Worm (Caenorhabditis elegans) whole organism, late embryonic: ENCODE measurements around the gene cgt-2.
"Not testable (repeated sequence)": the region's sequence is repeated elsewhere in the genome, so short reads cannot be mapped to it uniquely, and the experiment has no call there.

Source experiments
- C38D4.7 ChIP-seq: fragments of 200-800 bp; sonication (Bioruptor generic); optimal IDR thresholded peaks from 2 replicates; lab custom pipeline; 2018; ENCODE audit warnings: mild to moderate bottlenecking, missing genetic modification characterization, moderate library complexity, missing compliant biosample characterization
- F13H6.1 ChIP-seq: sonication (generic microtip); optimal IDR thresholded peaks from 2 replicates; lab custom pipeline; 2016; ENCODE audit warnings: missing genetic modification characterization, missing compliant biosample characterization
- K09A11.1 ChIP-seq: sonication (generic microtip); optimal IDR thresholded peaks from 2 replicates; lab custom pipeline; 2017; ENCODE audit warnings: antibody characterized with exemption, mild to moderate bottlenecking, missing genetic modification characterization, missing compliant biosample characterization; ENCODE audit not compliant: insufficient read depth
- Y22D7AL.16 ChIP-seq: sonication (generic microtip); optimal IDR thresholded peaks from 2 replicates; lab custom pipeline; 2016; ENCODE audit warnings: missing genetic modification characterization, missing compliant biosample characterization
- ama-1 ChIP-seq: fragments of 150-350 bp; optimal IDR thresholded peaks from 2 replicates; lab custom pipeline; 2014
- ceh-14 ChIP-seq: sonication (generic microtip); optimal IDR thresholded peaks from 2 replicates; lab custom pipeline; 2016; ENCODE audit warnings: missing genotype, missing genetic modification characterization, missing compliant biosample characterization
- ceh-18 ChIP-seq: sonication (generic microtip); optimal IDR thresholded peaks from 2 replicates; lab custom pipeline; 2016; ENCODE audit warnings: missing genetic modification characterization, missing compliant biosample characterization
- ceh-19 ChIP-seq: fragments of 200-800 bp; sonication (Bioruptor generic); optimal IDR thresholded peaks from 2 replicates; lab custom pipeline; 2018; ENCODE audit warnings: mild to moderate bottlenecking, missing genetic modification characterization, missing compliant biosample characterization
- ceh-24 ChIP-seq: sonication (generic microtip); optimal IDR thresholded peaks from 2 replicates; lab custom pipeline; 2016; ENCODE audit warnings: mild to moderate bottlenecking, missing genetic modification characterization, missing compliant biosample characterization
- ceh-30 ChIP-seq: fragments of 150-350 bp; optimal IDR thresholded peaks from 2 replicates; lab custom pipeline; 2014; ENCODE audit warnings: missing biosample characterization, missing genetic modification characterization
- ceh-31 ChIP-seq: sonication (generic microtip); optimal IDR thresholded peaks from 2 replicates; lab custom pipeline; 2016; ENCODE audit warnings: missing genetic modification characterization, missing compliant biosample characterization
- ceh-34 ChIP-seq: sonication (generic microtip); optimal IDR thresholded peaks from 2 replicates; lab custom pipeline; 2016; ENCODE audit warnings: mild to moderate bottlenecking, missing genetic modification characterization, missing compliant biosample characterization
- dve-1 ChIP-seq: sonication (generic microtip); optimal IDR thresholded peaks from 2 replicates; lab custom pipeline; 2017; ENCODE audit warnings: antibody characterized with exemption, mild to moderate bottlenecking, missing genetic modification characterization, missing compliant biosample characterization
- eyg-1 ChIP-seq: sonication (generic microtip); optimal IDR thresholded peaks from 2 replicates; lab custom pipeline; 2016; ENCODE audit warnings: missing genotype, missing genetic modification characterization, missing compliant biosample characterization
- fax-1 ChIP-seq: sonication (generic microtip); optimal IDR thresholded peaks from 2 replicates; lab custom pipeline; 2016; ENCODE audit warnings: missing genotype, missing genetic modification characterization, missing compliant biosample characterization
- fkh-10 ChIP-seq: fragments of 150-350 bp; optimal IDR thresholded peaks from 2 replicates; lab custom pipeline; 2014; ENCODE audit warnings: missing biosample characterization, missing genetic modification reagents, missing genetic modification characterization
- fkh-6 ChIP-seq: sonication (generic microtip); optimal IDR thresholded peaks from 2 replicates; lab custom pipeline; 2016; ENCODE audit warnings: missing genetic modification characterization, missing compliant biosample characterization
- gmeb-2 ChIP-seq: sonication (generic microtip); optimal IDR thresholded peaks from 2 replicates; lab custom pipeline; 2016; ENCODE audit warnings: missing genetic modification characterization, inconsistent platforms, missing compliant biosample characterization
- hlh-30 ChIP-seq: sonication (generic microtip); optimal IDR thresholded peaks from 2 replicates; lab custom pipeline; 2017; ENCODE audit warnings: antibody characterized with exemption, missing genetic modification characterization, missing compliant biosample characterization; ENCODE audit not compliant: insufficient read depth
- hlh-6 ChIP-seq: sonication (generic microtip); optimal IDR thresholded peaks from 2 replicates; lab custom pipeline; 2016; ENCODE audit warnings: missing genotype, missing genetic modification characterization, missing compliant biosample characterization
- hlh-8 ChIP-seq: sonication (generic microtip); optimal IDR thresholded peaks from 2 replicates; lab custom pipeline; 2016; ENCODE audit warnings: missing genotype, missing genetic modification characterization, missing compliant biosample characterization
- lin-11 ChIP-seq: fragments of 200-800 bp; sonication (Bioruptor generic); optimal IDR thresholded peaks from 2 replicates; lab custom pipeline; 2018; ENCODE audit warnings: mild to moderate bottlenecking, missing genetic modification characterization, missing compliant biosample characterization
- mec-3 ChIP-seq: sonication (generic microtip); optimal IDR thresholded peaks from 2 replicates; lab custom pipeline; 2016; ENCODE audit warnings: borderline replicate concordance, missing genetic modification characterization, missing compliant biosample characterization
- nfya-1 ChIP-seq: sonication (generic microtip); optimal IDR thresholded peaks from 2 replicates; lab custom pipeline; 2017; ENCODE audit warnings: missing genetic modification characterization, mild to moderate bottlenecking, missing compliant biosample characterization, antibody characterized with exemption, moderate library complexity
- nhr-232 ChIP-seq: sonication (generic microtip); optimal IDR thresholded peaks from 2 replicates; lab custom pipeline; 2016; ENCODE audit warnings: missing genetic modification characterization, missing compliant biosample characterization
- pat-9 ChIP-seq: fragments of 200-800 bp; sonication (Bioruptor generic); optimal IDR thresholded peaks from 2 replicates; lab custom pipeline; 2018; ENCODE audit warnings: mild to moderate bottlenecking, missing genetic modification characterization, moderate library complexity, missing compliant biosample characterization
- pha-2 ChIP-seq: sonication (generic microtip); optimal IDR thresholded peaks from 2 replicates; lab custom pipeline; 2017; ENCODE audit warnings: mild to moderate bottlenecking, missing genetic modification characterization, missing compliant biosample characterization
- ref-2 ChIP-seq: sonication (generic microtip); optimal IDR thresholded peaks from 2 replicates; lab custom pipeline; 2016; ENCODE audit warnings: missing genetic modification characterization, missing compliant biosample characterization
- rnt-1 ChIP-seq: sonication (generic microtip); optimal IDR thresholded peaks from 2 replicates; lab custom pipeline; 2016; ENCODE audit warnings: missing genetic modification characterization, missing compliant biosample characterization
- sdc-2 ChIP-seq: sonication (generic microtip); optimal IDR thresholded peaks from 2 replicates; lab custom pipeline; 2016; ENCODE audit warnings: missing genotype, missing genetic modification characterization, missing compliant biosample characterization
- sox-2 ChIP-seq: fragments of 200-800 bp; sonication (Bioruptor generic); IDR thresholded peaks from 2 replicates; pipeline ENCODE4 v1.3.6; 2022; ENCODE audit warnings: missing genetic modification reagents, missing genetic modification characterization, missing compliant biosample characterization
- sox-4 ChIP-seq: sonication (generic microtip); optimal IDR thresholded peaks from 2 replicates; lab custom pipeline; 2017; ENCODE audit warnings: mild to moderate bottlenecking, missing genetic modification characterization, inconsistent platforms, missing compliant biosample characterization
- unc-3 ChIP-seq, 2 experiments: fragments of 200-800 bp in 1 of 2; sonication (Bioruptor generic) in 1 of 2; sonication (generic microtip) in 1 of 2; conservative IDR thresholded peaks in 1 of 2; optimal IDR thresholded peaks in 1 of 2; 2 replicates each; pipeline versions ENCODE4 v1.3.6 to Lab custom; 2016 to 2022; ENCODE audit warnings: missing compliant biosample characterization in 2 of 2, missing genetic modification characterization in 2 of 2, missing genetic modification reagents in 1 of 2
- unc-55 ChIP-seq: sonication (generic microtip); optimal IDR thresholded peaks from 2 replicates; lab custom pipeline; 2017; ENCODE audit warnings: missing biosample characterization, missing genetic modification reagents, missing genetic modification characterization
- zip-5 ChIP-seq: sonication (generic microtip); optimal IDR thresholded peaks from 2 replicates; lab custom pipeline; 2016; ENCODE audit warnings: missing genetic modification characterization, missing compliant biosample characterization
- ztf-16 ChIP-seq: sonication (generic microtip); optimal IDR thresholded peaks from 2 replicates; lab custom pipeline; 2017; ENCODE audit warnings: missing genetic modification characterization, missing compliant biosample characterization

The cgt-2 gene

ce11 chrX:17694669-17695282, at the start of gene cgt-2:
Gene cgt-2 (plus strand): TSS chrX:17695232.
- no peak for TF ChIP-seq ceh-18 (tag; lab: Kevin White, UChicago)
- TF ChIP-seq Y22D7AL.16 (tag; lab: Kevin White, UChicago): no peak
- TF ChIP-seq mec-3 (tag; lab: Kevin White, UChicago): no peak
- no peak for TF ChIP-seq ceh-19 (GFP tag; lab: Kevin White, UChicago)
- no peak for TF ChIP-seq sox-2 (GFP tag; lab: Robert Waterston, UW)
- TF ChIP-seq fkh-10 (GFP tag; lab: Kevin White, UChicago): no peak
- no peak for TF ChIP-seq ceh-24 (tag; lab: Kevin White, UChicago)
- no peak for TF ChIP-seq ztf-16 (tag; lab: Kevin White, UChicago)
- TF ChIP-seq lin-11 (tag; lab: Kevin White, UChicago): no peak
- TF ChIP-seq gmeb-2 (tag; lab: Kevin White, UChicago): no peak
- no peak for TF ChIP-seq hlh-30 (tag; lab: Kevin White, UChicago)
- no peak for TF ChIP-seq ceh-31 (tag; lab: Kevin White, UChicago)
- no peak for TF ChIP-seq hlh-8 (tag; lab: Kevin White, UChicago)
- no peak for TF ChIP-seq F13H6.1 (tag; lab: Kevin White, UChicago)
- no peak for TF ChIP-seq pha-2 (tag; lab: Kevin White, UChicago)
- no peak for TF ChIP-seq C38D4.7 (GFP tag; lab: Kevin White, UChicago)
- no peak for TF ChIP-seq sdc-2 (tag; lab: Kevin White, UChicago)

ce11 chrX:17649380-17649779, 45.7 kb upstream of the cgt-2 start, which contains the start of gene tmem-218:
Gene tmem-218 (plus strand): TSS chrX:17649680.
- TF ChIP-seq ceh-30; pha-2 (tag; lab: Kevin White, UChicago); fax-1 (tag; lab: Kevin White, UChicago): not testable (repeated sequence)

ce11 chrX:17662146-17662545, 32.9 kb upstream of the cgt-2 start, which contains the start of gene nlp-6:
Gene nlp-6 (plus strand): TSS chrX:17662446.
- TF ChIP-seq nhr-232: no peak
- no peak for TF ChIP-seq ztf-16 (tag; lab: Kevin White, UChicago)
- TF ChIP-seq C38D4.7 (GFP tag; lab: Kevin White, UChicago): no peak
- TF ChIP-seq fkh-6 (tag; lab: Kevin White, UChicago): no peak
- TF ChIP-seq sox-4 (tag; lab: Kevin White, UChicago): no peak
- TF ChIP-seq hlh-6 (tag; lab: Kevin White, UChicago): no peak
- no peak for TF ChIP-seq rnt-1 (tag; lab: Kevin White, UChicago)
- no peak for TF ChIP-seq fkh-10 (GFP tag; lab: Kevin White, UChicago)
- no peak for TF ChIP-seq nfya-1 (tag; lab: Kevin White, UChicago)
- no peak for TF ChIP-seq ref-2 (tag; lab: Kevin White, UChicago)
- TF ChIP-seq K09A11.1: no peak
- TF ChIP-seq zip-5 (tag; lab: Kevin White, UChicago): no peak
- TF ChIP-seq fax-1 (tag; lab: Kevin White, UChicago): no peak
- TF ChIP-seq ama-1 (lab: Kevin White, UChicago): no peak
- TF ChIP-seq, all 69 proteins: peak for 0

- TF ChIP-seq ceh-14 (tag; lab: Kevin White, UChicago) (no peak), pat-9 (no peak), ceh-34 (tag; lab: Kevin White, UChicago) (peak; percentile 1), dve-1 (no peak), ceh-18 (tag; lab: Kevin White, UChicago) (peak; percentile 71), unc-55 (GFP tag; lab: Kevin White, UChicago) (peak; percentile 23), eyg-1 (tag; lab: Kevin White, UChicago) (no peak), nfya-1 (tag; lab: Kevin White, UChicago) (peak; percentile 23), pha-2 (tag; lab: Kevin White, UChicago) (no peak), ref-2 (tag; lab: Kevin White, UChicago) (peak; percentile 8), hlh-8 (tag; lab: Kevin White, UChicago) (no peak), unc-3 (GFP tag; conservative IDR thresholded peaks at IDR 0.05; lab: Robert Waterston, UW) (no peak), unc-3 (tag; optimal IDR thresholded peaks at IDR 0.05; lab: Kevin White, UChicago) (no peak)
- TF ChIP-seq, all 69 proteins: peak for 5
These were observed 27.7 kb upstream of the cgt-2 start for ce11 chrX:17667288-17667687.
